Fruit fly (Drosophila melanogaster) Kc167 (cell line): ENCODE measurements around the gene CG18622.

Experiments
- Myc ChIP-seq: fragments of >200 bp; optimal IDR thresholded peaks from 2 replicates; lab custom pipeline; 2017; ENCODE audit warnings: missing external identifiers
- psq ChIP-seq: fragments of >200 bp; optimal IDR thresholded peaks from 2 replicates; lab custom pipeline; 2017; ENCODE audit warnings: missing external identifiers
- ttk ChIP-seq: sonication (Bioruptor generic); optimal IDR thresholded peaks from 2 replicates; lab custom pipeline; 2017; ENCODE audit warnings: missing external identifiers

- TF ChIP-seq psq (lab: Kevin White, UChicago) (no peak), Myc (lab: Kevin White, UChicago) (no peak), ttk (no peak)
Measured at dm6 chr3R:16969361-16970355, 17.9 kb downstream of the CG18622 start.
